Fruit fly (Drosophila melanogaster) whole organism, embryonic: Measurements from ENCODE around the gene CG46397.

ENCODE experiments used
- Asciz ChIP-seq: fragments of 200-800 bp; sonication (Bioruptor generic); optimal IDR thresholded peaks from 2 replicates; lab custom pipeline; 2017; ENCODE audit warnings: missing biosample characterization, mild to moderate bottlenecking, missing genetic modification characterization, missing genetic modification reagents
- CG10147 ChIP-seq: fragments of 200-800 bp; sonication (Bioruptor generic); optimal IDR thresholded peaks from 2 replicates; lab custom pipeline; 2019; ENCODE audit warnings: missing biosample characterization, mild to moderate bottlenecking, missing genetic modification characterization, moderate library complexity
- CG10209 ChIP-seq: fragments of 200-800 bp; sonication (Bioruptor generic); optimal IDR thresholded peaks from 3 replicates; lab custom pipeline; 2017; ENCODE audit warnings: missing biosample characterization, mild to moderate bottlenecking, missing genetic modification characterization, missing genetic modification reagents
- CG1024 ChIP-seq: fragments of 200-800 bp; sonication (Bioruptor generic); IDR thresholded peaks from 2 replicates; pipeline ENCODE4 v1.3.6; 2022; ENCODE audit warnings: missing biosample characterization, missing genetic modification characterization
- CG11085 ChIP-seq: fragments of 200-800 bp; sonication (Bioruptor generic); IDR thresholded peaks from 2 replicates; pipeline ENCODE4 v1.3.6; 2022; ENCODE audit warnings: missing biosample characterization, missing genetic modification characterization
- CG12219 ChIP-seq: fragments of 200-800 bp; sonication (Bioruptor generic); optimal IDR thresholded peaks from 3 replicates; lab custom pipeline; 2018; ENCODE audit warnings: missing biosample characterization, mild to moderate bottlenecking, missing genetic modification characterization
- CG12299 ChIP-seq: fragments of 200-800 bp; sonication (Bioruptor generic); optimal IDR thresholded peaks from 2 replicates; lab custom pipeline; 2018; ENCODE audit warnings: missing biosample characterization, mild to moderate bottlenecking, missing genetic modification characterization
- CG13296 ChIP-seq: fragments of 200-800 bp; sonication (Bioruptor generic); optimal IDR thresholded peaks from 3 replicates; lab custom pipeline; 2018; ENCODE audit warnings: missing biosample characterization, mild to moderate bottlenecking, missing genetic modification characterization
- CG15073 ChIP-seq: fragments of 200-800 bp; sonication (Bioruptor generic); optimal IDR thresholded peaks from 2 replicates; lab custom pipeline; 2016; ENCODE audit warnings: missing biosample characterization, missing genetic modification characterization
- CG15269 ChIP-seq: fragments of 200-800 bp; sonication (Bioruptor generic); optimal IDR thresholded peaks from 2 replicates; lab custom pipeline; 2018; ENCODE audit warnings: missing biosample characterization, mild to moderate bottlenecking, missing genetic modification characterization, moderate library complexity
- CG15601 ChIP-seq: fragments of 200-800 bp; sonication (Bioruptor generic); optimal IDR thresholded peaks from 3 replicates; lab custom pipeline; 2019; ENCODE audit warnings: missing biosample characterization, mild to moderate bottlenecking, missing genetic modification characterization, moderate library complexity
- CG17359 ChIP-seq: fragments of 200-800 bp; sonication (Bioruptor generic); optimal IDR thresholded peaks from 3 replicates; lab custom pipeline; 2018; ENCODE audit warnings: missing biosample characterization, mild to moderate bottlenecking, missing genetic modification characterization, moderate library complexity
- CG2120 ChIP-seq: fragments of 200-800 bp; sonication (Bioruptor generic); optimal IDR thresholded peaks from 3 replicates; lab custom pipeline; 2016; ENCODE audit warnings: missing biosample characterization, missing genetic modification characterization
- CG2202 ChIP-seq: fragments of 200-800 bp; sonication (Bioruptor generic); optimal IDR thresholded peaks from 2 replicates; lab custom pipeline; 2018; ENCODE audit warnings: missing biosample characterization, mild to moderate bottlenecking, missing genetic modification characterization
- CG2678 ChIP-seq: fragments of 200-800 bp; sonication (Bioruptor generic); optimal IDR thresholded peaks from 3 replicates; lab custom pipeline; 2019; ENCODE audit warnings: missing biosample characterization, mild to moderate bottlenecking, missing genetic modification characterization, moderate library complexity
- CG30403 ChIP-seq: fragments of 200-800 bp; sonication (Bioruptor generic); optimal IDR thresholded peaks from 3 replicates; lab custom pipeline; 2016; ENCODE audit warnings: missing biosample characterization, missing genetic modification characterization
- CG3281 ChIP-seq: fragments of 200-800 bp; sonication (Bioruptor generic); optimal IDR thresholded peaks from 3 replicates; lab custom pipeline; 2017; ENCODE audit warnings: missing biosample characterization, mild to moderate bottlenecking, missing genetic modification characterization
- CG8089 ChIP-seq: fragments of 200-800 bp; sonication (Bioruptor generic); optimal IDR thresholded peaks from 3 replicates; lab custom pipeline; 2016; ENCODE audit warnings: missing biosample characterization, missing genetic modification characterization
- CG8290 ChIP-seq, 3 experiments: fragments of 200-800 bp; sonication (Bioruptor generic); optimal IDR thresholded peaks; 2 replicates each; lab custom pipeline; 2016 to 2019; ENCODE audit warnings: missing biosample characterization in 3 of 3, missing genetic modification characterization in 3 of 3, mild to moderate bottlenecking in 2 of 3, moderate library complexity in 1 of 3
- CG8924 ChIP-seq: fragments of 200-800 bp; optimal IDR thresholded peaks from 3 replicates; lab custom pipeline; 2019; ENCODE audit warnings: missing biosample characterization, mild to moderate bottlenecking, missing genetic modification characterization, moderate library complexity
- CG9817 ChIP-seq: fragments of 200-800 bp; sonication (Bioruptor generic); optimal IDR thresholded peaks from 2 replicates; lab custom pipeline; 2018; ENCODE audit warnings: missing biosample characterization, mild to moderate bottlenecking, missing genetic modification characterization, moderate library complexity
- CG9876 ChIP-seq: fragments of 200-800 bp; sonication (Bioruptor generic); optimal IDR thresholded peaks from 2 replicates; lab custom pipeline; 2016; ENCODE audit warnings: missing biosample characterization, missing genetic modification characterization
- MTF-1 ChIP-seq: fragments of 200-800 bp; sonication (Bioruptor generic); optimal IDR thresholded peaks from 2 replicates; lab custom pipeline; 2018; ENCODE audit warnings: missing biosample characterization, mild to moderate bottlenecking, missing genetic modification characterization, borderline replicate concordance
- Med ChIP-seq: fragments of 200-800 bp; sonication (Bioruptor generic); peaks from one replicate; lab custom pipeline; 2016; ENCODE audit warnings: missing biosample characterization, missing genetic modification characterization, mild to moderate bottlenecking, inconsistent platforms, moderate library complexity
- NC2β ChIP-seq: fragments of 200-800 bp; sonication (Bioruptor generic); optimal IDR thresholded peaks from 2 replicates; lab custom pipeline; 2016; ENCODE audit warnings: missing biosample characterization, missing genetic modification characterization
- Oli ChIP-seq: fragments of 200-800 bp; sonication (Bioruptor generic); optimal IDR thresholded peaks from 2 replicates; lab custom pipeline; 2018; ENCODE audit warnings: missing biosample characterization, mild to moderate bottlenecking, missing genetic modification characterization, moderate library complexity
- Sox100B ChIP-seq: fragments of 200-800 bp; sonication (Bioruptor generic); optimal IDR thresholded peaks from 3 replicates; lab custom pipeline; 2018; ENCODE audit warnings: missing biosample characterization, mild to moderate bottlenecking, missing genetic modification characterization
- bsh ChIP-seq, 2 experiments: fragments of 200-800 bp; sonication (Bioruptor generic); optimal IDR thresholded peaks; 2 replicates each; lab custom pipeline; 2017 to 2018; ENCODE audit warnings: mild to moderate bottlenecking in 2 of 2, missing biosample characterization in 2 of 2, missing genetic modification characterization in 2 of 2, moderate library complexity in 1 of 2
- cad ChIP-seq: fragments of >200 bp; optimal IDR thresholded peaks from 2 replicates; lab custom pipeline; 2017; ENCODE audit warnings: missing biosample characterization, missing genetic modification characterization
- cg ChIP-seq: fragments of 200-800 bp; sonication (Bioruptor generic); optimal IDR thresholded peaks from 3 replicates; lab custom pipeline; 2019; ENCODE audit warnings: missing biosample characterization, mild to moderate bottlenecking, missing genetic modification characterization, moderate library complexity
- grau ChIP-seq: fragments of 200-800 bp; optimal IDR thresholded peaks from 3 replicates; lab custom pipeline; 2019; ENCODE audit warnings: missing biosample characterization, mild to moderate bottlenecking, missing genetic modification characterization, moderate library complexity
- lab ChIP-seq: fragments of 200-800 bp; sonication (Bioruptor generic); optimal IDR thresholded peaks from 3 replicates; lab custom pipeline; 2017; ENCODE audit warnings: missing biosample characterization, missing genetic modification characterization, mild to moderate bottlenecking, moderate library complexity, missing genetic modification reagents
- lov ChIP-seq, 2 experiments: fragments of 200-800 bp in 1 of 2; fragments of >200 bp in 1 of 2; sonication (Bioruptor generic) in 1 of 2; IDR thresholded peaks in 1 of 2; optimal IDR thresholded peaks in 1 of 2; 2 replicates in 1 of 2; 3 replicates in 1 of 2; pipeline versions ENCODE4 v1.3.6 to Lab custom; 2017 to 2022; ENCODE audit warnings: missing biosample characterization in 1 of 2, missing genetic modification characterization in 1 of 2
- nau ChIP-seq: fragments of 200-800 bp; sonication (Bioruptor generic); optimal IDR thresholded peaks from 3 replicates; lab custom pipeline; 2017; ENCODE audit warnings: missing biosample characterization, mild to moderate bottlenecking, missing genetic modification characterization, missing genetic modification reagents
- onecut ChIP-seq: fragments of 200-800 bp; sonication (Bioruptor generic); IDR thresholded peaks from 2 replicates; pipeline ENCODE4 v1.3.6; 2022; ENCODE audit warnings: missing biosample characterization, missing genetic modification characterization
- salm ChIP-seq: fragments of 200-800 bp; sonication (Bioruptor generic); optimal IDR thresholded peaks from 2 replicates; lab custom pipeline; 2018; ENCODE audit warnings: missing biosample characterization, mild to moderate bottlenecking, missing genetic modification characterization
- schlank ChIP-seq: fragments of 200-800 bp; sonication (Bioruptor generic); optimal IDR thresholded peaks from 2 replicates; lab custom pipeline; 2018; ENCODE audit warnings: missing biosample characterization, mild to moderate bottlenecking, missing genetic modification characterization
- sd ChIP-seq: fragments of 200-800 bp; sonication (Bioruptor generic); optimal IDR thresholded peaks from 3 replicates; lab custom pipeline; 2018; ENCODE audit warnings: missing biosample characterization, mild to moderate bottlenecking, missing genetic modification characterization, moderate library complexity
- sens ChIP-seq: fragments of 200-800 bp; sonication (Bioruptor generic); peaks from one replicate; lab custom pipeline; 2016; ENCODE audit warnings: missing biosample characterization, missing genetic modification characterization
- sqz ChIP-seq: fragments of 200-800 bp; sonication (Bioruptor generic); optimal IDR thresholded peaks from 3 replicates; lab custom pipeline; 2018; ENCODE audit warnings: missing biosample characterization, mild to moderate bottlenecking, missing genetic modification characterization
- tap ChIP-seq: fragments of 200-800 bp; optimal IDR thresholded peaks from 3 replicates; lab custom pipeline; 2019; ENCODE audit warnings: missing biosample characterization, mild to moderate bottlenecking, missing genetic modification characterization, moderate library complexity
- unc-4 ChIP-seq: fragments of 200-800 bp; sonication (Bioruptor generic); IDR thresholded peaks from 2 replicates; pipeline ENCODE4 v1.3.6; 2022; ENCODE audit warnings: missing biosample characterization, missing genetic modification characterization; ENCODE audit not compliant: partially characterized antibody
- unpg ChIP-seq: fragments of 200-800 bp; sonication (Bioruptor generic); optimal IDR thresholded peaks from 3 replicates; lab custom pipeline; 2018; ENCODE audit warnings: missing biosample characterization, mild to moderate bottlenecking, missing genetic modification characterization, moderate library complexity

Gene CG46397

dm6 chr2L:8937837-8938413, 9.1 kb upstream of the CG46397 start (continued):
- no peak for TF ChIP-seq lov (optimal IDR thresholded peaks at IDR 0.05; lab: Kevin White, UChicago)
- no peak for TF ChIP-seq lov (GFP tag; IDR thresholded peaks at IDR 0.05; lab: Robert Waterston, UW)
- TF ChIP-seq cad = no peak
- peak; percentile 7; the same call in 1 of the 2 replicates for TF ChIP-seq onecut
- TF ChIP-seq CG30403 = no peak
- TF ChIP-seq CG12219 (GFP tag; lab: Kevin White, UChicago) = peak; percentile 29
- TF ChIP-seq NC2β (GFP tag; lab: Kevin White, UChicago) = no peak
- TF ChIP-seq CG13296 (GFP tag; lab: Kevin White, UChicago) = peak; percentile 54
- no peak for TF ChIP-seq CG8089 (GFP tag; lab: Kevin White, UChicago)
- TF ChIP-seq CG17359 (tag; lab: Kevin White, UChicago) = peak; percentile 28
- peak; percentile 22 for TF ChIP-seq sd (tag; lab: Kevin White, UChicago)
- peak; percentile 34 for TF ChIP-seq Sox100B (GFP tag; lab: Kevin White, UChicago)
- TF ChIP-seq CG8924 (tag; lab: Kevin White, UChicago) = peak; percentile 5
- peak; percentile 59 for TF ChIP-seq CG12299 (tag; lab: Kevin White, UChicago)
- no peak for TF ChIP-seq CG1024 (GFP tag; lab: Robert Waterston, UW)
- no peak for TF ChIP-seq CG15073 (GFP tag; lab: Kevin White, UChicago)
- TF ChIP-seq CG3281 (GFP tag; lab: Kevin White, UChicago) = peak; percentile 7
- no peak for TF ChIP-seq schlank
- no peak for TF ChIP-seq CG10147 (GFP tag; lab: Kevin White, UChicago)
- TF ChIP-seq sqz = peak; percentile 31
- TF ChIP-seq unpg (GFP tag; lab: Kevin White, UChicago) = peak; percentile 41
- TF ChIP-seq CG9817 (tag; lab: Kevin White, UChicago) = peak; percentile 8
- peak; percentile 67 for TF ChIP-seq Asciz (GFP tag; lab: Kevin White, UChicago)
- peak; percentile 54 for TF ChIP-seq CG15601 (tag; lab: Kevin White, UChicago)
- TF ChIP-seq MTF-1 (GFP tag; lab: Kevin White, UChicago) = peak; percentile 53
- TF ChIP-seq lab = peak; percentile 39
- no peak for TF ChIP-seq CG9876 (GFP tag; lab: Kevin White, UChicago)
- TF ChIP-seq CG8290 (GFP tag; optimal IDR thresholded peaks at IDR 0.05; lab: Kevin White, UChicago) = no peak
- peak in 1 of 2 experiments; percentile 73 for TF ChIP-seq CG8290 (tag; optimal IDR thresholded peaks at IDR 0.05; lab: Kevin White, UChicago)
- TF ChIP-seq CG2120 (GFP tag; lab: Kevin White, UChicago) = no peak
- peak; percentile 32 for TF ChIP-seq nau (GFP tag; lab: Kevin White, UChicago)
- no peak for TF ChIP-seq unc-4
- no peak for TF ChIP-seq CG11085 (GFP tag; lab: Robert Waterston, UW)
- peak; percentile 59 for TF ChIP-seq CG2678 (tag; lab: Kevin White, UChicago)
- peak; percentile 47 for TF ChIP-seq salm (tag; lab: Kevin White, UChicago)
- TF ChIP-seq CG10209 (GFP tag; lab: Kevin White, UChicago) = peak; percentile 5
- TF ChIP-seq tap = no peak
- TF ChIP-seq CG2202 (tag; lab: Kevin White, UChicago) = no peak
- TF ChIP-seq sens = peak; percentile 58
- peak in 1 of 2 experiments; percentile 18 for TF ChIP-seq bsh (GFP tag; optimal IDR thresholded peaks at IDR 0.05; lab: Kevin White, UChicago)
- peak; percentile 56 for TF ChIP-seq CG15269 (tag; lab: Kevin White, UChicago)
- no peak for TF ChIP-seq Oli (tag; lab: Kevin White, UChicago)
- TF ChIP-seq cg = peak; percentile 19
- TF ChIP-seq grau (tag; lab: Kevin White, UChicago) = peak; percentile 1
- peak; percentile 69 for TF ChIP-seq Med
